Worm (Caenorhabditis elegans): Measurements from ENCODE around the gene fbxa-94.

ce11 chrV:15572613-15573012, at the start of gene fbxa-94:
- TF ChIP-seq chd-7 (tag; optimal IDR thresholded peaks at IDR 0.05), result no peak
- TF ChIP-seq repo-1 (tag; optimal IDR thresholded peaks at IDR 0.05), result no peak
- TF ChIP-seq F23B12.7 (tag; optimal IDR thresholded peaks at IDR 0.05; ENCODE audit: insufficient read depth), result no peak
- no peak for TF ChIP-seq nhr-120 (GFP tag; IDR thresholded peaks at IDR 0.05)
- no peak for TF ChIP-seq T07F8.4 (tag; optimal IDR thresholded peaks at IDR 0.05)
- no peak for TF ChIP-seq lin-35 (GFP tag; optimal IDR thresholded peaks at IDR 0.05)
- TF ChIP-seq ets-4 (GFP tag; optimal IDR thresholded peaks at IDR 0.05), result no peak
- no peak for TF ChIP-seq nhr-90 (tag; optimal IDR thresholded peaks at IDR 0.05)
- TF ChIP-seq nfya-1 (tag; optimal IDR thresholded peaks at IDR 0.05; ENCODE audit: borderline replicate concordance, insufficient read depth), result no peak
- TF ChIP-seq gei-17 (GFP tag; optimal IDR thresholded peaks at IDR 0.05), result no peak
